Fruit fly (Drosophila melanogaster) ovary, adult (tissue): ENCODE measurements around the gene vig.

Source experiments
- CG17801 ChIP-seq: fragments of 200-800 bp; optimal IDR thresholded peaks from 2 replicates; lab custom pipeline; 2019; ENCODE audit warnings: missing biosample characterization, mild to moderate bottlenecking, missing genetic modification characterization, moderate library complexity; ENCODE audit not compliant: partially characterized antibody

The vig gene

DNA sequence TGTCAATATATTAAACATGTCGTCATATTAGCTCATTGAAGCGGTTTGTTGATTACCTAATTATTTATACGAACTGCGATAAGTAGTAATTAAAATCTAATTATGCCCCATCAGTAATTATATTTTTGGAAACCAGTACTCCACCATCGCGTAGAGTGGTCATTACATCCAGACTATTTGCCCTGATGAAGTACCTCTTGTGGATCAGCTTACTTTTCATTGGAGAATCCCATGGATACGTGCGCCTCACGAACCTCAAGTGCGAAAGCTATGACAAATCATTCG, 12.1 kb downstream of the vig start, which contains the start of gene CG33679:
Gene CG33679 (plus strand): TSS at position 186 of the 285 bp plus-strand sequence.
- TF ChIP-seq CG17801 (GFP tag; lab: Kevin White, UChicago) = no peak

DNA sequence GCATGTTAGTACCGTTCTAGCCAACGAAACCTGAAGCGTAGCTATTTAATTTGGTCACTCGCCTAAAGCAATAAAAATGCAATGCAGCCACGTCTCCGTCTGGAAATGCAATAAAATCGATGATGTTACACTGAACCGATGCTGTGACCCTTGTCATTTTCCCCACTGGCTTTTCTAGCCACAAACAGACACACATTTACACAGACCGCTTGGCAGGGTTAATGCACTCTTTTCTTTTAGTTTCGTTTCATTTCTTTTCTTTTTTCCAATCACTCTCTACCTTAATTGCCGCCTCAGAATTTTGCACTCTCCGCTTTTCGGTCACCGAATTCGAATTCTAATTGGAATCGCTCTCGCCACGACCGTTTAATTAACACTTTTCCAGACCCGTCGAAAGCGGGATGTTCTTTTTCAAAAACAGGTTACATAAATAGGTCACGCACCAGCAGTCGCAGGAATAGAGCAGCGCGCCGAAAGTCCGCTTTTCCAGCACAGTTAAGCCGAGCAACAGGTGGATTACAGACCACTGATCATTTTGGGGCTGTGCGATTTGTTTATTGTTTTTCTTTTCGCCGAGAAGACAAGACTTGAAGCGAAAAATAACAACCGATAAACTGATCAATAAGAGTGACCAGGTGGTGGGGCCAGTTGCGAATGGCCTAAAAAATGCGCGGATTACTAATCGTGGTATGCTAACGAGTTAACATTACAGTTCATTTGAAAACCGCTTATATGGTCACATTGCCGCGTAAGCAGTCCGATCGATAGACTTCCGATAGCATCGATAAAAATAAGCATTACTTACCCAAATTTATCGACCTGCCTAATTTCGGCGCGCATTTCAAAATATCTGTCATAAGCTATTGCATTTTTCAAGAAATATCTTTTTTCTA, 12.6 kb downstream of the vig start, which contains the start of gene ck:
Gene ck (minus strand): TSS at position 638 of the 893 bp plus-strand sequence.
- TF ChIP-seq CG17801 (GFP tag; lab: Kevin White, UChicago) = no peak

DNA sequence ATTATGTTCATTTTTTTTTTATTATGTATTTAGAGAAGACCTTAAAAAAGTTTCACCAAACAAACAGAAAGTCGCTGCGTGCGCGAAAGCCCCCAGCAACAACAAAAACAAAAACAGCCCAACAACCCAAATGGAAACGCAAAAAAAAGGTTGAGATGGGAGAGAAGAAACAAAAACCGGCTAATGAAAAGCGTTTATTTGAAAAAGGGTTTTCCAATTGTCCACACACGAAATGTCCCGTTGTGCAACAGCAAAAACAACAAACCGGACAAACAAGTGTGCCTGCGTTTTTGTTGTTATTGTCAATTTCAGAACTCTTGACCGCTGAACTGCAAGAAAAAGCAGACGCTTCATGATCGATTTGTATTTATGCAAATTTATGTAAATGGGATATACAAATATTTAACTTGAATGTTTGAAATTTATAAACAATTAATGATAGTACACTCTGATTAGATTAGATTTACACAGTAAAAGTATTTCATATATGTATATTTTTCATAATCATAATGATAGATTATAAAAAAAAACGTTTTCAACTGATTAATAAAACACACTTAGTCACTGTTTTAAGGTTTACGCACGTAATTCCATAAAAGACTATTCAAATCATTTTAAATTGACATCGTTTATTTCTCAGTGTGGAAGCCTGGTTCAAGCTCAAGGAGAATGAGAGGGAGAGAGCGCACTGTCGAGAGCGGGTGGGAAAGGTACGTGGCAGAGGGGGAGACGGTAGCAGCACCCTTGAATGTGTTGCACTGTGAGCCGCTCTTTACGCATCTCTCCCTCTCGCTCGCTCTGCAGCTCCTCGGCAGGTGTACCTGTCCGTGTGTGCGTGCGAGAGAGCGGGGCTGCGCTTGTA, 13.5 kb downstream of the vig start:
- TF ChIP-seq CG17801 (GFP tag; lab: Kevin White, UChicago) = peak; percentile 63

DNA sequence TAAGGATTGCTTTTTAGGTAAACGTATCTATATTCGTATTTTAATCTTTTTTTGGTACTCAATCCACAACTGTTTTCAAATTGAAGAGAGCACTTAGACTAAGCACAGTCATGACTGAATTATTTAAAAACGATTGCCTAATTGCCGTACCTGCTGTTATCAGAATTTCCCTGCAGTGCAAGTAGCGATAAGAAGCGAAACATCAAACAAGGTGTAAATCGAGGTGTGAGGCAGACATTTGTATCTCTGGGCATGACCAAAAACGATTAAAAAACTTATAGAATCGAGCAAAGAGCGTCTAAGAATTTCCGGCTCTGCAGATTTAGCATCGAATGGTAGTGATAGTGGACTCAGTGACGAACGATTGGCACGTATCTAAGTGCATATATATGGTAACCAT, 15.0 kb downstream of the vig start:
- TF ChIP-seq CG17801 (GFP tag; lab: Kevin White, UChicago) = no peak

DNA sequence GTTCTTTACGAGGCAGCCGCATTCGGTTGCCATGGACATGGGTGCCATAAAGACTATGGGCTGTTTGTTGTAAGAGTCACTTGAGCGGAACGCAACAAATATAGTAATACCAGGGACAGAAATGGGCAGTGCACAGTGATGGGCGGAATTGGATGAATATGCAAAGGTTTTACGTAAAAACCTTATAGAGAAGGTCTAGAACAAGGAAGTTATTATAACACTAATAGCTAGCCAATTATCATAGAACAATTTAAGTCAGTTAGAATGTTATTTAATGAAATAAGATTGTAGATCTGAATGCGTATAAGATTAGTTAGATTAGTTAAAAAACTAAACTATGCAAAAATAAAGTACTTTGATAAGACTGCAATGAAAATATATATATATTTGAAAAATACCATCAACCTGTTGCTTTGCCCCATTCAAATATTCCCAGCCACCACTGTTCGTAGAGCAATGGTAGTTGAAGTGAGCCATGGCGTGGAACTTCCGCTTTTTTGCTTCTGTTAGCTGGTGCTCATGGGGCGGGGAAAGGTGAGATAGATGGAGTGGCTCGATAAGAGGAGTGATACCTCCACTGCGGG, 17.2 kb downstream of the vig start:
- TF ChIP-seq CG17801 (GFP tag; lab: Kevin White, UChicago) = no peak

DNA sequence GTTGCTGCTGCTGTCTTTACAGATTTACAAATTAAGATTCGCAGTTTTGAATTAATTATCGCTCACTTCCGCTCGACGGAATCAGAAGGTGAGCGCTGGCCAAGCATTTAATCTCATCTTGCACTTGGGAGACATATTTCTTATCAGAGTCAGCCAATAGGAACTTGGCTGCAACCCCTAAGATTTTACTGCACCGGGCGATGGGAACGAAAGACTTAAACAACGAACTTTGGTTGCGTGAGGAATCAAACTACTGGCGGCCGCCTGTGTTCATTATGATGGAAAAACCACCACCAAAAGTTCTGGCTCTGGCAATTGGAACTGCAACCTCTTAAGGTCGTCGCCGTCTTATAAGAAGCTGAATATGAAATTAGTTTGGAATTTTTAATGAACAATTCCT, 26.4 kb downstream of the vig start:
- no peak for TF ChIP-seq CG17801 (GFP tag; lab: Kevin White, UChicago)

DNA sequence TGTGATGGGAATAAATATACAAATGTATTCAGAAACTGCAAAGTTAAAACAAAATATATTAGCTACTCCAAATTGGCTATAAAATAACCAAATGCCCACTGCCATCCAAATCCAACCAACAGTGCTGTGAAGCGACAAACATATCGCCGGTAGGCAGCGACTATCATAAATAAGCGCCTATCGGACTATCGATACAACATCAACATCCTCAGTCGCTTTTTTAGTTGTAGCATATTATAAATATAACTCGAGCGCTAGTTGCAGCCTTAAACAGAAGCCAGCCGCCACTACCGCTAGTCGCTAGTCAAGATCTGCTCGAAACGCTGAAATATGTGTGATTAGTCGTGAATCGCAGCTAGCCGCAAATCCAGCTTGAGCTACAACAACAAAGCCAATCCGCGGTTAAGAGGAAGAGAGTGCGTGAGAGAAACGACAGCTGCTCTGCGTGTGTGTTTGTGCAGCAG, 30.8 kb downstream of the vig start:
- peak; percentile 16 for TF ChIP-seq CG17801 (GFP tag; lab: Kevin White, UChicago)

DNA sequence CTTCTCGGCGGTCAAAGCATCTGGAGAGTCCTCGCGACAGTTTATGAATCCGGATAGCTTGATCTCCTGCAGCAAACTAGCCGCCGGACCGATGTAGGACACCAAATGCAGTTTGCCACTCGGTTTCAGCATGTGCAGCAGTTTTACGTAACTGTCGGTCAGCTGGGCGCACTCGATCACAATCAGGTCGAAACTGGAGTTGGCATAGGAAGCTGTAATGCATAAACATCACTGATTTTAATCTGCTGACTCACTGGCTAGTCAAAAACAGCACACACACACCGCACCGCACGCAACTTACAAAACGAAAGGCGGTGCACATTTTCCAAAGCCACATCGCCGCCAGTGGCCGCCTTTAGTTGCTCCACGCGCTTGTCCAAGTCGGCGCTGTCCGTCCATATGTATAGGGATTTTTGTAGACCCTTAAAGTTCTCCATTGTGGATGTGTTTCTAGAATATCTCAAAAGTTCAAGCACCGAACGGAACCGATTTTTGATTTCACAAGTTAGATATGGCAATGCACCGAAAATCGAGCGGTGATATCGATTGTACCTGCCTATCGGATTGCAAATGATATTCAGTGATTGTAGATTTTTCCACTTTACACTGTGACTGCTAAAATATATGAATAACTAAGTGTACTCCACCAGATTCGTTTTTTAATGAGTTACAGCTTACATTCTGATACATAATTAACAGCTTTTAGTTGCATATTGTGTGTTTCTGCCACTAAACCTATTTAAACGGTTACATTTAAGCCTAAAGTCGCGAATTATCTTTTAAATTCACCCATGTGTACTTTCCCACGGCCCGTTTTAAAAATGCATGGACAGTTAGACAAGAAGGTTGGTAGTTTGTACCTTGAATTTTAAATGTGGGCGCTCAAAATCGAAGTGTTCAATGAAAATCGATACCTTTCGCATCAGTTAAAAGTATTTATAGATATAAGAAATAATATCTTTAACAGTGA, 31.5 kb downstream of the vig start, which contains the start of gene CIAPIN1:
Gene CIAPIN1 (minus strand): TSS at position 523 of the 970 bp plus-strand sequence.
- no peak for TF ChIP-seq CG17801 (GFP tag; lab: Kevin White, UChicago)

DNA sequence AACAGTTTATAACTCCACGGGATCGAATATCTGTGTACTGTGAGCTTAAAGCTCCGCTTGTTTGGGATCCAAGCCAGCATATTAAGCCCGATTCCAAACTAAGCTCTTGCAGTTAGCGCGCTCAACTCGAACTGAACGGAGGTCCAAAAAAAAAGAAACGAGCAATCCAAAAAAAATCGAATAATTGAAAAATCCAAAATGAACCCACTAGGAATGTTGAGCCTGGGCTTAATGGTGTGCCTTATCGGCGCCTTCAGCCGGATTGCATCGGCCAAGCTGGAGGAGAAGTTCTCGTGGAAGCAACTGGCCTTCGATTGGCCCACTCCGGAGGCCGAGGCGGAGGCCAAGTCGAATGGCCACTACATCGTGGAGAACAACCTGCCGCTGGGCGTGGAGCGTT, 34.8 kb downstream of the vig start, which contains the start of gene yellow-c:
Gene yellow-c (plus strand): TSS at position 29 of the 400 bp plus-strand sequence.
- TF ChIP-seq CG17801 (GFP tag; lab: Kevin White, UChicago) = no peak

DNA sequence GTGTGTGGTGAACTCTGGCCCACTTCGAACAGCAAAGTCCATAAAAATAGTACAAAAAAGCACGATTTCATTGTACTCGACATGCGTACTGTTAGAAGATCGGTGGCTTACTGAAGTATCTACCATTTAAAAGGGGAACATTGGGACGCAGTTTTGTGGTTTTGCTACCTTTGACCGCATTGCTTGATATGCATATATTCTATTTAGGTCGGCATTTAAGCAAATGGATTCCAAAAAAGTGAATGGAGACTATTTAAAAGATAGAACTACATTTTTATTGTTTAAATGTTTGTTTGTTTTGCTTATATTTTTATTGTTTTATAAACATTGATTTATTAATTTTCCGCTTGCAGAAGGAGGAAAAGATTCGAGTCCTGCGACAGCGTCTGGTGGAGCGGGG, 38.5 kb downstream of the vig start, which contains the start of gene CG31832:
Gene CG31832 (minus strand): TSS at position 101 of the 400 bp plus-strand sequence.
- no peak for TF ChIP-seq CG17801 (GFP tag; lab: Kevin White, UChicago)

DNA sequence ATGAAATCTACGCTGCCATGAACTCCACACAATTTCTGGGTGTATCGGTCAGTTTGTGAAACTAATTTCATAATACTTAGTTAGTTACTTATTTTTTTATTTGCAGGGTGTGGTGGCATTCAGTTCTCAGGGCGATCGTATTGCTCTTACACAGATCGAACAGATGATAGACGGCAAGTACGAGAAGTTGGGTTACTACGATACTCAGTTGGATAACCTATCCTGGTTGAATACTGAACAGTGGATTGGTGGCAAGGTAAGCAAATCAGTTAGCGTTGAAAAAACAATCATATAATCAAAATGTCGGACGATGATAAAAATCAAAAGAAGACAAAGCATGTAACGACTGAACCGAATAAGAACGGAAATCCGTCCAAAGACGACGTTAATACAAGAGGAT, 43.5 kb downstream of the vig start, which contains the start of gene CG33310:
Gene CG33310 (plus strand): TSS at position 301 of the 400 bp plus-strand sequence.
- no peak for TF ChIP-seq CG17801 (GFP tag; lab: Kevin White, UChicago)

DNA sequence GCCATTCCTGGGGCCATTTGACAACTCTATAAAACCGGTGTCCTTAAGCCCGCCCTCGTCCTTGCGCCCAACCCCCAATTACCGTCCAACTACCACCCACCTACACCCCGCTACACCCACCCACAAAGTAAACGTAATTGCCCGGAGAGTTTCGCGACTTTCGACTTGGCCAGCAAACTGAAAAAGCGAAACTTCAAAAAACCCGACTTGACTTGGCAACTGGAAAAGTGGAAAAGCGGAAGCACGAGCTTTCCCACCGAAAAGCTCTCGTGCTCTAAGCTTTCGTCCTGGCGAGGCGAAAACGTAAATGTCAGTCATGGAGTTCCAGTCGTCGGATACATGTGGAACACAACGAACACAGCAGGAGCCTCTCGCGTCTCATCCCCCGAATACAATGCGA, 54.1 kb downstream of the vig start, which contains the start of gene GABA-B-R1:
Gene GABA-B-R1 (plus strand): TSS at position 301 of the 400 bp plus-strand sequence.
- no peak for TF ChIP-seq CG17801 (GFP tag; lab: Kevin White, UChicago)

DNA sequence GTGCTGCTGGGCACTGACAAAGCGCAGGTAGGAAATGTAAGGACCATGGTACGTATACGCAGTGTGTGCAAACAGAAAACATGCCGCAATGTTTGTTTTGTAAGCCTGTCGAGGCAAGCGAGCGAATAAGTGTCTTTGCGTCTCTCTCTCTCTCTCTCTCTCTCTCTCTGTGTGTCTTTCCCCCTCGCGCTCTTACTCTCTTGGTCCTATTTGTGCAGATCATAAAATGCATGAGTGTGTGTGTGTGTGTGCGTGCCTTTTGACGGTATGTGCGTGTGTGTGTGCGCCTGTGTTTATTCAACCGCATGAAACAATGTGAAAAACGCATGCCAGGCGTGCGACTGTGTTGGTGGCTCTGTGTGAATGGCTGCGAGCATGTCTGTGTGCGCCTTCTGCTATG, 56.6 kb downstream of the vig start:
- no peak for TF ChIP-seq CG17801 (GFP tag; lab: Kevin White, UChicago)
